Worm (Caenorhabditis elegans): ENCODE results near the gene mrpl-45.

Gene mrpl-45

ce11 chrIII:1214121-1214673 lies 12.4 kb upstream of the mrpl-45 start (continued):
- TF ChIP-seq ZK185.1 (tag; optimal IDR thresholded peaks at IDR 0.05; ENCODE audit: poor library complexity, severe bottlenecking) (no peak), egl-44 (GFP tag; IDR thresholded peaks at IDR 0.05) (no peak), zfh-2 (GFP tag; conservative IDR thresholded peaks at IDR 0.05) (peak; percentile 90), mcd-1 (GFP tag; IDR thresholded peaks at IDR 0.05) (no peak)

- TF ChIP-seq F22D6.2 (tag; optimal IDR thresholded peaks at IDR 0.05): no peak
- TF ChIP-seq bed-2 (GFP tag; IDR thresholded peaks at IDR 0.05): no peak
- TF ChIP-seq madf-3 (GFP tag; IDR thresholded peaks at IDR 0.05): no peak
- no peak for TF ChIP-seq T26A5.8 (tag; optimal IDR thresholded peaks at IDR 0.05)
- TF ChIP-seq lin-54 (GFP tag; optimal IDR thresholded peaks at IDR 0.05): no peak
- no peak for TF ChIP-seq pha-4 (tag; optimal IDR thresholded peaks at IDR 0.05)
- no peak for TF ChIP-seq ceh-100 (GFP tag; IDR thresholded peaks at IDR 0.05)
Observed at ce11 chrIII:1210638-1211037, 8.8 kb upstream of the mrpl-45 start.

DNA sequence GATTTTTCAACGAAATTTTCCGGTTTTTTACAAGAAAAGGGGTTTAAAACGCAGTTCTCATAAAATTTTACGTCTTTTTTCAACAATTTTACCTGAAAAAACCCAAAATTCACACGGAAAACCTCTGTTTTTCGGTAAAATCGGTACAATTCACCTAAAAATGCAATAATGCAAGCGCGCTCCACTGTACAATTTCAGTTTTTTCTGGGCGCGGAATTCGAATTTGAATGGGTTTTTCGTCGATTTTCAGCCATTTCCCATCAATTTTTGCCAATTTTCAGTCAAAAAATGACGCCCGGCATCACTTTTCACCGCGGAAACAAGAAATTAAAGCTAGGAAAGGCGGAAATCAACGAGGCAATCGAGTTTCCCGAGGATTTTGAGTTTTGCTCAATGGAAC lies 6.0 kb upstream of the mrpl-45 start, which contains the start of gene orc-3:
Gene orc-3, plus strand, starts transcription at position 282 of the 400 bp plus-strand sequence.
- no peak for TF ChIP-seq cebp-2 (GFP tag; IDR thresholded peaks at IDR 0.05)
- TF ChIP-seq attf-6 (GFP tag; IDR thresholded peaks at IDR 0.05): no peak
- TF ChIP-seq F23B12.7 (tag; optimal IDR thresholded peaks at IDR 0.05; ENCODE audit: insufficient read depth): no peak
- no peak for TF ChIP-seq mel-28 (tag; optimal IDR thresholded peaks at IDR 0.05; ENCODE audit: borderline replicate concordance)
- no peak for TF ChIP-seq pha-4 (tag; optimal IDR thresholded peaks at IDR 0.05)
- no peak for TF ChIP-seq aptf-3 (GFP tag; IDR thresholded peaks at IDR 0.05)
- TF ChIP-seq attf-5 (GFP tag; optimal IDR thresholded peaks at IDR 0.05): peak; percentile 17
- no peak for TF ChIP-seq F10E7.11 (tag; optimal IDR thresholded peaks at IDR 0.05)
- no peak for TF ChIP-seq dox-1 (GFP tag; IDR thresholded peaks at IDR 0.05)
- no peak for TF ChIP-seq ZK185.1 (tag; optimal IDR thresholded peaks at IDR 0.05; ENCODE audit: poor library complexity, severe bottlenecking)
- TF ChIP-seq snpc-1.1 (tag; optimal IDR thresholded peaks at IDR 0.05; ENCODE audit: insufficient read depth): no peak
- no peak for TF ChIP-seq repo-1 (tag; optimal IDR thresholded peaks at IDR 0.05)
- no peak for TF ChIP-seq lin-40 (tag; optimal IDR thresholded peaks at IDR 0.05)
- TF ChIP-seq Y67H2A.10 (GFP tag; conservative IDR thresholded peaks at IDR 0.05): no peak
- no peak for TF ChIP-seq F39B2.1 (GFP tag; IDR thresholded peaks at IDR 0.05)
- TF ChIP-seq efl-1 (GFP tag; optimal IDR thresholded peaks at IDR 0.05): peak; percentile 73
- TF ChIP-seq akir-1 (GFP tag; optimal IDR thresholded peaks at IDR 0.05): no peak
- peak; percentile 91 for TF ChIP-seq mcd-1 (GFP tag; IDR thresholded peaks at IDR 0.05)
- no peak for TF ChIP-seq nfya-1 (tag; optimal IDR thresholded peaks at IDR 0.05; ENCODE audit: borderline replicate concordance, insufficient read depth)
- no peak for TF ChIP-seq athp-1 (tag; optimal IDR thresholded peaks at IDR 0.05)
- no peak for TF ChIP-seq hlh-12 (tag; optimal IDR thresholded peaks at IDR 0.05)
- TF ChIP-seq F57A8.1 (GFP tag; optimal IDR thresholded peaks at IDR 0.05): no peak
- TF ChIP-seq dpl-1 (GFP tag; optimal IDR thresholded peaks at IDR 0.05): peak; percentile 39
- no peak for TF ChIP-seq aptf-2 (GFP tag; conservative IDR thresholded peaks at IDR 0.05)
- no peak for TF ChIP-seq zfh-2 (GFP tag; conservative IDR thresholded peaks at IDR 0.05)
- no peak for TF ChIP-seq Y53F4B.3 (GFP tag; IDR thresholded peaks at IDR 0.05)
- TF ChIP-seq snpc-4 (GFP tag; optimal IDR thresholded peaks at IDR 0.05): no peak
- no peak for TF ChIP-seq snpc-4 (tag; optimal IDR thresholded peaks at IDR 0.05)
- no peak for TF ChIP-seq nfya-2 (GFP tag; IDR thresholded peaks at IDR 0.05)
- TF ChIP-seq lin-35 (GFP tag; optimal IDR thresholded peaks at IDR 0.05): peak in 1 of 3 experiments; percentile 69
- peak; percentile 74 for TF ChIP-seq lin-54 (GFP tag; optimal IDR thresholded peaks at IDR 0.05)
- no peak for TF ChIP-seq egl-18 (GFP tag; IDR thresholded peaks at IDR 0.05)
- TF ChIP-seq mes-4 (tag; optimal IDR thresholded peaks at IDR 0.05): no peak

All from whole organism, young adult.